Fruit fly (Drosophila melanogaster): Measurements from ENCODE around the gene CG33099.

The CG33099 gene

DNA sequence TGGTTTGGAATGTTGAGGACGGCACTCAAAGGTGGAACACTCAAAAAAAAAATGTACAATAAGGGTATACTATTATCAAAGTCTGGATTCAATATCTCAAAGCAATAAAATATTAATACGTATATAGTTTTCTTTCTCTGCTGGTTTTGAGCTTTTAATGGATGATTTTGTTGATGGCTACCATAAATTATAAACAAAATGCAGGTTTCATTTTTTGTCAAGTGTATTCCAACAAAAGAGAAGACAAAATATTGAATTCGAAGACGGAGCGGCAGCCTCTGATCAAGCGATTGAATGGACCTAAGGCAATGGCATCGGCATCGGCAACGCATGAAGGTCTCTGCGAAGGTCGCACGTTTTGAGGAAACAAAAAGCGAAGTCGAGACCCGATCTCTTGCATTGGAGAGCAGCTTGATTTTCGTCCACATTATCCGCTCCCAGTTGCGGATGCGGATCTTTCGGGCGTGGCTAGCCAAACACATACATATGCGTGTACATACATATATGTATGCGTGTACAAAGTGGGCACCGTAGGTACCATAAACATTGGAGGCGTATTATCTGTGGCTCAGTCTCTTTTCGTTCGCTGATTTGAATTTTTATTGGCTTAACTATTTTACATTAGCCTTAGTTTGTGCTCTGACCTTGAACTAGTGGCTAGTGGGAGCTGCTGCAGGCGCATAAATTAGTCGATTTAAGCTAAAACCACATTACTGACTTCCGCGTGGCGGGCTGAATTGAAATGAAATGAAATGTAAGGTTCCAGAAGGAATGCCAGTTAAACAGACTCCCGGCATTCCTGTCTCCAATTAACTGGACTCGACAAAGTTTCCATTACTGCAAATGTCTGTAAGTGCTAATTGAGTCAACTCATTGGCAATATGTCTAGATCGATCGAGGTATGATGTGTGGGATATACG is 6.4 kb upstream of the CG33099 start (continued):
- TF ChIP-seq Stat92E (GFP tag; optimal IDR thresholded peaks at IDR 0.05) (no peak), NfI (GFP tag; optimal IDR thresholded peaks at IDR 0.05) (peak; percentile 37)

DNA sequence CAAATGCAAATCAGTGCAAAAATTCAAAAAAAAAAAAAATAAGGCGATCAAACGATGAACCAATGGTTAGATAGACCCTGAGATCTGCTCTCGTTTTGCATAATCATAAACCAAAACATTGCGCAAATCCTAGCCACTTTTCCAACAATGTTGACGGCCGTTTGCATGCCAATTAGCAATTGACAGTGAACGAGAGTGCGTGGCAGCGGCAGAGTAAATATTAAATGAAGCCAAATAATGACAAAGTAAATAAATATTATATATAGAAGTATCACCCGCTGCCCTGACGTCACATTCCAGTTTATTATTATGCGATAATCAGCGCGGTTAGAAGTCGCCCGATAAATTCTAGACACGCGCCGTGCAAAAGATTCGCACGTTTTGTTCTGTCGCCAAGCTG is 5.6 kb upstream of the CG33099 start:
- peak; percentile 71 for TF ChIP-seq cwo (GFP tag; optimal IDR thresholded peaks at IDR 0.05)
- TF ChIP-seq CG2889 (GFP tag; IDR thresholded peaks at IDR 0.05), result no peak
- no peak for TF ChIP-seq Sry-δ (GFP tag; optimal IDR thresholded peaks at IDR 0.05)
- peak; percentile 68 for TF ChIP-seq CG18011 (GFP tag; optimal IDR thresholded peaks at IDR 0.05)

DNA sequence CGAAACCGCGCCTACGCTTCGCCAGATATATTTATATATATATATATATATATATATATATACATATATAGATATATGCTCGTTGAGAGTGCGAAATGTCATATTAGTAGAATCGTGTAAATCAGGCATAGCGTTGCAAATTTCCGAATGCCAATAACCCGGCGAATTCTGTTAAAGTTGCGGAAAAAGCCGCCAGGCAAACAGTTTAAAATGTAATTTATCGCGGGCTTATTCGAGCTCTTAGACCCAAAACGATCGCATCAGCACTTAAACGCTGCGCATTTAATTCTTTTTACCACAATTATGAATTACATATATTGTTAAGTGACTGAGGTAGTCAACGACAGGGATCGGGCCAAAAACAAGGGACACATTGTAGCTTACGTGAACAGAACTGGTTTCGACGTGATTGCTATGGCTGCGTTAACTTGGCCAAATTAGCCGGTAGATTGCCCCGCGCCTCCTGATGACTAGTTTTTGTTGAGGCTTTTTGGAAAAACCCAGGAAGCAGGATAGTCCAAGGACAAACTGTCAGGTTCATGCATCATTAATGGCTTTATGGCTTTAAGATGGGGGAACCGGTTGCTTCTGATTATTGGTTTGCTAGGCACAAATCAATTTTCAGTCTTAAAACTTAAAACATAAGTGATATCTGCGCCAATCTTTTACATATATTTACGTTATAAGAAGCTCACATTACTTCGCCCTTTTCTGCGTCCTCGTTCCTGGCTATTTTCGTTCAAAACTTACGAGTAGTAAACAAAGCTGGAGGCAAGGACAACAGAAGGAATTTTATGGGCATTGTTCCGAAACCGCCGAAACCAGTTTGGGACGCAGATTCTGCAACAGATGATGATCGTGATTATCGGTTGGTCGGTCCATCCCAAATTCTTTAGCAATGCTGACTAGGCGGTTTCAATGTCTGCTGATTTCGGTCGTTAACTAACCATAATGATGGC is 3.9 kb upstream of the CG33099 start:
- TF ChIP-seq Ravus (GFP tag; IDR thresholded peaks at IDR 0.05), result no peak
- TF ChIP-seq Max (GFP tag; optimal IDR thresholded peaks at IDR 0.05), result no peak
- no peak for TF ChIP-seq Gsc (GFP tag; IDR thresholded peaks at IDR 0.05)
- TF ChIP-seq HLH54F (GFP tag; optimal IDR thresholded peaks at IDR 0.05), result no peak
- TF ChIP-seq CG2129 (GFP tag; IDR thresholded peaks at IDR 0.05; ENCODE audit: partially characterized antibody), result no peak
- no peak for TF ChIP-seq GATAe (GFP tag; conservative IDR thresholded peaks at IDR 0.05)
- TF ChIP-seq aop (GFP tag; IDR thresholded peaks at IDR 0.05), result no peak
- no peak for TF ChIP-seq CG6272 (GFP tag; IDR thresholded peaks at IDR 0.05)
- TF ChIP-seq CG10959 (GFP tag; IDR thresholded peaks at IDR 0.05), result no peak
- TF ChIP-seq CG14014 (GFP tag; IDR thresholded peaks at IDR 0.05), result no peak
- no peak for TF ChIP-seq Ets97D (GFP tag; optimal IDR thresholded peaks at IDR 0.05)
- TF ChIP-seq Dad (GFP tag; optimal IDR thresholded peaks at IDR 0.05), result no peak
- no peak for TF ChIP-seq CG15696 (tag; optimal IDR thresholded peaks at IDR 0.05)
- no peak for TF ChIP-seq pb (GFP tag; optimal IDR thresholded peaks at IDR 0.05)
- no peak for TF ChIP-seq sr (GFP tag; IDR thresholded peaks at IDR 0.05)

DNA sequence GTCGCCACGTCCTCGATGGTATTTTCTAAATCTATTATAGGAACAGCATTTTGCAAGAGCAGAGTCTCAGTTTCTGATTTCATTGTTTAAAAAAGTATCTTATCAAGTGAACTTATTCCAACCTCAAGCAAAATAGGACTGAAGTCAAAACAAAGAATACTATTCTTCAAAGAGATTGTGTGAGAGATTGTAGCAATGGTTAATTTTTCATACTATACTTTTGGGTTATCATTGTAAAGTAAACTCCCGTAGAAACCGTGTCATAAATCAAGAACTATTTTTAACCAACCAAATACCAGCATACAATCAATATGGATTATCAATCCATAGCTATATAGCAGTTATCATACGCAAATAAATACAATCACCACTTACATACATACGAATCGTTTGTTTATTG is 1.4 kb upstream of the CG33099 start, which contains the start of gene CG33093:
TSS of gene CG33093 (minus strand) at position 122 of the 400 bp plus-strand sequence.
- peak; percentile 3 for TF ChIP-seq HmgZ (tag; optimal IDR thresholded peaks at IDR 0.05)
- peak; percentile 14 for TF ChIP-seq Nf-YB (GFP tag; optimal IDR thresholded peaks at IDR 0.05)
- peak; percentile 74 for TF ChIP-seq grn (GFP tag; optimal IDR thresholded peaks at IDR 0.05)
- no peak for TF ChIP-seq prd (optimal IDR thresholded peaks at IDR 0.05)
- TF ChIP-seq prd (GFP tag; IDR thresholded peaks at IDR 0.05), result no peak
- TF ChIP-seq CG10543 (GFP tag; optimal IDR thresholded peaks at IDR 0.05), result no peak
- peak; percentile 7 for TF ChIP-seq CG13424 (tag; optimal IDR thresholded peaks at IDR 0.05)
- TF ChIP-seq CTCF (GFP tag; optimal IDR thresholded peaks at IDR 0.05), result peak; percentile 9
- TF ChIP-seq Hr78 (GFP tag; optimal IDR thresholded peaks at IDR 0.05), result peak in 1 of 2 experiments; percentile 65
- peak; percentile 33; the same call in 1 of the 2 replicates for TF ChIP-seq amos (GFP tag; IDR thresholded peaks at IDR 0.05; ENCODE audit: partially characterized antibody)
- peak in 1 of 2 experiments; percentile 2 for TF ChIP-seq bsh (GFP tag; optimal IDR thresholded peaks at IDR 0.05)

Data from whole organism, embryonic.